Fruit fly (Drosophila melanogaster) whole organism: Measurements from ENCODE around the gene CG13390.

Experiments used
- CG8478 ChIP-seq: fragments of >200 bp; optimal IDR thresholded peaks from 2 replicates; lab custom pipeline; 2018; ENCODE audit warnings: inconsistent platforms
- Dll ChIP-seq: fragments of >200 bp; optimal IDR thresholded peaks from 2 replicates; lab custom pipeline; 2017
- EcR ChIP-seq, 2 experiments: fragments of >200 bp; optimal IDR thresholded peaks; 2 replicates each; lab custom pipeline; 2017; ENCODE audit warnings: missing biosample characterization in 2 of 2, missing genetic modification characterization in 2 of 2, missing genetic modification reagents in 2 of 2
- pan ChIP-seq: fragments of >200 bp; optimal IDR thresholded peaks from 2 replicates; lab custom pipeline; 2017
- psq ChIP-seq: fragments of >200 bp; optimal IDR thresholded peaks from 2 replicates; lab custom pipeline; 2017
- usp ChIP-seq: fragments of >200 bp; optimal IDR thresholded peaks from 2 replicates; lab custom pipeline; 2017; ENCODE audit warnings: missing biosample characterization, missing genetic modification characterization, mixed read lengths

The CG13390 gene

DNA sequence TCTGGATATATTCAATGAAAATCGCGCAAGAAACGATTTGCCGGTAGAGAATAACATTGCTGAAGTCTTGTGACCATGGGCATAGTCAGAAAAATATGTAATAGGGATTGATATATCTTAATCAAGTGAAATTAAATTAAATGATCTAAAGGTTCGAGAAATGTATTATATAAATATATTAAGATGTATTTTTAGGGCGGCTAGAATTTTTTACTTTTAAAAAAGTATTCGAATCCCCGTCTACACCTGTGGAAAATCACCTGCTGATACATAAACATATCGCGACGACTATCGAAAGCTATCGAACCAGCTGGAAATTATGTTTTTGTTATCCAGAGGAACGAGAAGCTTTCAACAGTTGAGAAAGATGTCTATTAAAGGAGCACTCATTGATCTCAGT lies at the start of gene CG13390, which contains the start of gene CG17294:
Gene CG13390 (minus strand): TSS at position 81 of the 400 bp plus-strand sequence.
Gene CG17294 (plus strand): TSS at position 319 of the 400 bp plus-strand sequence.
- TF ChIP-seq psq (lab: Kevin White, UChicago), result no peak

DNA sequence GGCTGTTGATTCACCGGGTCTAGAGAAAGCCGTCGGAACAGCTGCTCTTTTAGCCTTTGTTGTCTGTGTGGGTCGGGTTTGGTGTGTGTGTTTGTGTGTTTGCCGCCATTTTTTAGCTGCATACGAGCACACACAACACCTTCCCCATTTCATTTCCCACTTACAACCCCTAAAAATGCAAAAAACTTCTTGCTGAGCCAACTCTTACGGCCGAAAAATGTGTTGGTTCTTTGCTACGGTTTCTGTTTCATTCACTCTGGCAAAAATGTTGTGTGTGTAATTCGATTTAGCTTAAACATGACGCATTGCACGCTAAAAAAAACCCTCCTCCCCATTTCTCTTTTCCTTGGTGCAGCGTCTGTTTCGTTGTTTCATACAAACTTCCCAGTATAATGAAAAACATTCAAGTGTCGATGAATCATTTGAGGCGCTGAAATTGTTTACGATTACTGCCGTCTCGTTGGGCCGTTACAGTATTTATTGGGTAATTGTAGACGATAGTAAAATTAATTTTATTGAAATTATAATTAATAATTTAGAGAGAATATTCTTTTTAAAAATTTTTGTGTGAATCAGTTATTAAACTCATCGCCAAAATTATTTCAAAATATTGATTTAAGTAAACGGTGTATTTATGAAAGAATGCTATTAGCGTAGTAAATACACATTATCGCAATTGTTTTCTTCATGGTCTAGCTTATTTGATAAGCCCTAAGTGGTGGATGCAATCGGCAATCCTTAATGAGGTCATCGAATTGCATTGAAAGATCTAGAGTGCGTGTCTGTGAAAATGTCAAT lies 49.6 kb upstream of the CG13390 start:
- no peak for TF ChIP-seq EcR (GFP tag; optimal IDR thresholded peaks at IDR 0.05; lab: Kevin White, UChicago)

DNA sequence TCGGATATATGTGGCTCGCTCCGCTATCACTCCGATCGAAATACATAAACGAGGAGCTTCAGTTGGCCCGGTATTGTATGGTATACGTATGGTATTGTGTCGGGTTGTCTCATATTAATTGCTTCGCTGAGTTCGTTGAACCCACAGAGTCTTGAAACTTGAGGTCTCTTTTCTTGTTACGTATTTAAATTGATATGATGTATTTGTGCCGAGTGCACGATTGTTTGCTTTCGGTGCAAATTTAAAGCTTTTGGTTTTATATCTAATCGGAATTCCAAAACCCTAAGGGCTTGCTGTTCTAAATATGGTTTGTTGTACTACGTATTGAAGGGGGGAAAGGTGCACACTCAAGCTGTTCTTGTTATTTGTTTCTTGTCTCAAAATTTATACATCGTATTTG lies 48.6 kb upstream of the CG13390 start:
- TF ChIP-seq EcR (GFP tag; optimal IDR thresholded peaks at IDR 0.05; lab: Kevin White, UChicago), result peak in 1 of 2 experiments; percentile 20
- no peak for TF ChIP-seq CG8478

DNA sequence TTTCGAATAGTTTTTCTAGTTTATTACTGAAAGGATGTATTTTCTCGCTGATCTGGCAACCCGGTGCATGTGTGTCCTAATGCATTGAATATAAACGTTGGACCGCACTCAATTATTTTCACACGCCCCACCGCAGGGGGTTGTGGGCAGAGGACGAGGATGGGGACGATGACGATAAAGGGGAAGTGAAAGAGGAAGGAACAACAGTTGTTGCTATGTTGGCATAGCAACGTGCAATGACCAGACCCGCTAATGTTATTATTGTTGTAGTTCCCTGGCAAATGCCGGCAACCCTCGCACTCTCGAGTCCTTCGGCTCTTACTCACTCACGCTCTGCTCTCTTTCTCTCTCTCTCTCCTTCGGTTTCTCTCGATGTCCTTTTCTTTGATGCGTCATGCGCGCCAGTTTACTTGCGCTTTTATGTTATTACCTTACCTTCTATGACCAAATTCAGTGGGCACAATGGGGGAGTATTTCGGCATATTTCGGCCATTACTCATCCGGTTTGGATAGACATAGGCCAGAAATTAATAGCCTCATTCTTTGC lies 48.1 kb upstream of the CG13390 start:
- TF ChIP-seq EcR (GFP tag; optimal IDR thresholded peaks at IDR 0.05; lab: Kevin White, UChicago) (no peak), psq (lab: Kevin White, UChicago) (no peak), usp (no peak), Dll (lab: Kevin White, UChicago) (no peak), CG8478 (no peak), pan (lab: Kevin White, UChicago) (no peak)

DNA sequence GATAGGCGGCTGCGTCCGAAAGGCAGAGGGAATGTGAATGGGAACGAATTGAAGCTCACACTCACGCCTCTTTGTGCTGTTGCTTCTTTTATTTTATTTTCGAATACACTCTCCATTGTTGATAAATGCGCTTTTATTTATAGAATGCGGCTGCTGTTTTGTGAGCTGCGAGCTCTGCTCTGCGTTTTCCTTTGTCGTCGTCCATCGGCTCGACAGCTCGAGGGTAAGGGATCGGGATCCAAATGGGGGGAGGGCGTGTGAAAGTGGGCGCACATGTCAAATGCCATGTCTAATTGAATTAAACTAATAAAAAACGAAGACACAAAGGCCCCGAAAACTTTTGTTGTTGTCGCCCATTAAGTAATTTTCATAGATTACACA lies 47.5 kb upstream of the CG13390 start:
- TF ChIP-seq Dll (lab: Kevin White, UChicago), result no peak
- no peak for TF ChIP-seq usp
- TF ChIP-seq EcR (GFP tag; optimal IDR thresholded peaks at IDR 0.05; lab: Kevin White, UChicago), result peak in 1 of 2 experiments; percentile 1
- TF ChIP-seq pan (lab: Kevin White, UChicago), result no peak

DNA sequence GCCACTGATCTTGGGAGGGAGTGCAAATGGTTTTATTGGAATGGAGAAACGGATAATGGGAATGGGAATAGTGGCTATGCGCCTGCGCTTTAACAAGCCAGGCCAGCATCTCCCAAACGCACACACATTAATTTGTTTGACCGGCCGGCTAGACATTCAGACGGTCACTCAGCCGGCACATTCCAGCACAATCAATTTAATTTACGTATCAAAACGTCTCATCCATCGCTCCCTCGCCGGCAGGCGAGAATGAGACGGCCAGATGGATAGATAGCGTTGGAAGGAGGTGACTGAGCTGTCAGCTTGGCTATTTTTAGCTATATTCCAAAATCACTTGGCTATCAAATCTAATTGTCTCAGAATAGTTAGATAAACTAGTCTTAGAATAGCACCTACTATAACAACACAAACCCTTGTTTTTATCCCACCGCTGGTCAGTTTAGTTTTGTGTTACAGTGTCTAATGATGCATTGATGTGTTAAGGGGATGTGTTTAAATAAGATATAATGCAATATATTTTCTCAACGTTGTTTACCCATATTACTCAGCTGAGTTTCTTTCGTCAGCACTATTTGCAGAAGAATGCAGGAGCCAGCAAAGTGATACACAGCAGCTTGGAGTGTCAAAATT lies 47.0 kb upstream of the CG13390 start:
- TF ChIP-seq CG8478 (no peak), psq (lab: Kevin White, UChicago) (no peak), EcR (GFP tag; optimal IDR thresholded peaks at IDR 0.05; lab: Kevin White, UChicago) (no peak), pan (lab: Kevin White, UChicago) (no peak), Dll (lab: Kevin White, UChicago) (no peak), usp (no peak)

DNA sequence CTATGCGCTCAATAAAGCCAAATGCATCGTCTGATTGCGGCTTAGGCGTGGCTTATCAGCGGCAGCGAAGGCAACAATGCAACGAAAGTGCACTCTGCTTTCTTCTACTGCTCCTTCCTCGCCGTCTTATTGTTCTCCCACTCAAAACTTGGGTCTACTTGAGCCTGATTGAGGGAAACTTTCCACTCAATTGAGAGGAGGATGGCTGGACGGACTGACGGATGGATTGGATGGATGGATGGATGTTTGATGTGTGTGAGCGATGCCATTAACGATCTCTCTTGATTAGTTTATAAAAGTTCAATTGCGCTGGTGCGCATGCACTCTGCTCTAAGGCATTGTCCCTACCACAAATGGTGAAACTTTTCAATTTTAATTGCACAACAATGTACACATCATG lies 46.5 kb upstream of the CG13390 start:
- TF ChIP-seq usp (no peak), EcR (GFP tag; optimal IDR thresholded peaks at IDR 0.05; lab: Kevin White, UChicago) (no peak), psq (lab: Kevin White, UChicago) (no peak), pan (lab: Kevin White, UChicago) (no peak), CG8478 (no peak), Dll (lab: Kevin White, UChicago) (no peak)

DNA sequence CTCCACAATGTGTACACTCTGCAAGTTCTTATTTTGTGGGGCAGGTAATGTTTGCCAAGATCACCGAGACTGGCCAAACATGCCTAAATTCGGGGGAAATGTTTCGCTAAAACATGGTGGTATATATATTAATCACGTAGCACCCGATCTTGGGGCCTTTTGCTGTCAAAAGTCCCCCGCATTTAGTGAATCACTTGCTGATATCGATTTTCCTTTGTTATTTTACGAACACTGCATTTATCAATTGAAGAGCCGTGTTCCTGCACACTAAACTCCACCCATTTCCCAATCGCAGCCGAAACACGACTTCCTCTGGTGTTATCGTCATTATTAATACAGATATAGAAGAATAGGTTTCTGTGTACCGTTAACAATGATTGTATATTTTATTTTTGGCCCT lies 45.1 kb upstream of the CG13390 start:
- TF ChIP-seq Dll (lab: Kevin White, UChicago), result no peak
- no peak for TF ChIP-seq CG8478
- no peak for TF ChIP-seq EcR (GFP tag; optimal IDR thresholded peaks at IDR 0.05; lab: Kevin White, UChicago)
- no peak for TF ChIP-seq usp
- TF ChIP-seq psq (lab: Kevin White, UChicago), result no peak
- TF ChIP-seq pan (lab: Kevin White, UChicago), result no peak

DNA sequence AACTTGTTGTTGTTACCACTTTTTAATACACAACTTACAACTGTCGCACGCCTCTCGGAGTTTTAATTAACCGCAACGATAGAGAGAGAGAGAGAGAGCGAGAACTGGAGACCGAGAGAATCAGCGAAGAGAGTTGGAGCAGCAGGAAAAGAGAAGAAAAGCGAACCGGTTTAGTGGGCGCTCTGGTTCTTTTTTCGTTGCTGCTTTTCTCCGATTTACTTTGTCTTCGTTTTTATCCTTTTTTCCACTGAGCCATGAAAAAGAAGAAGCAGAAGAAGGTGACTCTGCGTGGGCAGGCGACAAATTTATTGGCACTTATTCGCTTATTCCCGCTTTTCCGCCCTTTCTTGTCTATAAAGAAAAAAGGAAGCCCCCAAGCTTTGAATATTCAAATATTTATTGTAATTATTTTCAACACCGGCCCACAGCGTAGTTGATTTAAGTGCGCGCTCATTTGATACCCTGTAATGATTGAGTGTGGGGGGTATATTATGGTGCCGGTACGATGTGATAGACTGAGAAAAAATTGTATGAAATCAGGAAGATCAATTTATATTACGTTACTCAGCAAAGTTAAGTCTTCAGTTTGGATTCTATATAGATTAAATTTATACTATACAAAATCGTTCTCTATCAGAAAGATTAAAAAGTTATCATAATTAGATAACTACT lies 43.8 kb upstream of the CG13390 start:
- TF ChIP-seq psq (lab: Kevin White, UChicago) (no peak), CG8478 (no peak), pan (lab: Kevin White, UChicago) (peak; percentile 58), EcR (GFP tag; optimal IDR thresholded peaks at IDR 0.05; lab: Kevin White, UChicago) (no peak)

DNA sequence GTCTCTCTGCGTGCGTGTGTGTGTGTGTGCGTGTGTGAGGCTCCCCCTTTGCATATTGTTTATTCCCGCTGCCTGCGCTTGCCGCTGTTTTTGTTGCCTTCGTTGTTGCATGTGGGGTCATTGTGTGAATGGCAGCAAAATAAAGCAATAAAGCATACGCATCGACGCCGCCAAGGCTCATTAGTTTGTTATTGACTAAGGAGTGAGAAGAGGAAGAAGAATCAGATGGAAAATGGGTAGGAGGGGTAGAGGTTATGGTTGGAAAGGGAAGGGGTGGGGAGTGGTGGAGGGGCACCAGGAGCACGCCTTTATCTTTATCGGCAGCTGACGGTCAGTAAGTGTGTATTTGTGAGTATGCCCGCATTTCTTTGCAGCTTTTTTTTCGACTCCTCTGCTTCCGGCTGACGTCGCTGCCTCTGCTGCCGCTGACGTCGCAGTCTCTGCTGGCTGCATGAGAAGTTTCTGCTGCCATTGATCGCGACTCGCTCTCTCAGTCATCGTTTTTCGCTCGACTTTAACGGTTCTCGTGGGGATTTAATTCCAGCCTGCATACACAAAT lies 42.9 kb upstream of the CG13390 start:
- TF ChIP-seq usp (no peak), EcR (GFP tag; optimal IDR thresholded peaks at IDR 0.05; lab: Kevin White, UChicago) (peak in 1 of 2 experiments; percentile 51)

DNA sequence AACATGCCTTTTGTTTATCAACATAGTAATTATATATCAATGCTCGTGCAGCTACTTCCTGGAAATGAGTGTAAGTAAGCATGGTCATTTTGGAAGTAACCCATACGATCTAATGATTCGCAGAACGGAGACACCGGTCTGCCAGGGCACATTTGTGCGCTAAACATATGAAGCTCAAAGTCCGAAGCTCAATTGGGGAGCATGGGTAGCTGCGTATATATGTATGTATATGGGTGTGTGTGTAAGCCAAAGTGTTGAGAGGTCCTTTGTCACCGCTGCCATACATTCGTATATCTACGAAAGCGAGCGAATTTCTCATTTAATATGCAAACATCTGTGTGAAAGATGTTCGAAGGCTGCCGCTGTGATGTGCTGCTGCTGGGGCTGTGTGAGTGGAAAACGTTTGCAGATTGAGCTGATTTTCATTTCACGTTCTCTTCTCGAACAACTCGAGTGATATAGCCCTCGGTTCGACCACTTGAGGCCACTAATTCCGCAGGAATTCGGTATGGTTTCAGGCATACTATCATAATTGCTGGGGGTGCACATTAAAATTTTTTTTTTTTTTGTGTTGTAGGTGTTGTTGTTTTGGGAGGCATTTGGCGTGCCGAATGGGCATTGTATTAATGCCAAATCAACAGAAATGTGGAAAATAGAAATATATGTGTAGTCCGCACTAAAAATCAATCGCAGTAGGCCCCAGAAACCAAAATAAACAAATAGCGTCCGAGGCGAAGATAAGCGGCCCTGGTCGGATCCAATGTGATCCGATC lies 41.7 kb upstream of the CG13390 start:
- TF ChIP-seq pan (lab: Kevin White, UChicago) (no peak), psq (lab: Kevin White, UChicago) (no peak), Dll (lab: Kevin White, UChicago) (no peak)

DNA sequence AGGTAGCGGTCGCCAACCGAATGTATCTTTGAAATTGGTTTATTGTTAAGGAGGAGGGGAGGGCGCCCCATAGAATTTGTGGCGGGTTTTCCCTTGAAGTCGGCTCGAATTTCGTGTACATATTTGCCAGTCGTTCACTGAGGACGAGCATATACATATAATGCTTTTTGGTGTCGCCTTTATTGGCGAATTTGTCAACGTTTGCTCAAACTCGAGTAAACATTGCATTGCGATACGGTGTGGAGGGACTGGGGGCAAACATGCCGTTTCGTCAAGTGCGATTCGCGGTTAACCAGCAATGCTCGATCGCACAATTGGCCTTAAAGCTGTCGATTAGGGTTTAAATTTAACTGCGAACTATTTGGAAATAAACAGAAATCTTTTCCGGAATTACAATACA lies 41.0 kb upstream of the CG13390 start:
- TF ChIP-seq CG8478 (no peak), EcR (GFP tag; optimal IDR thresholded peaks at IDR 0.05; lab: Kevin White, UChicago) (no peak), Dll (lab: Kevin White, UChicago) (no peak), psq (lab: Kevin White, UChicago) (no peak), pan (lab: Kevin White, UChicago) (no peak), usp (no peak)
